Worm (Caenorhabditis elegans): ENCODE data around the gene fbxa-52.
"Not testable (repeated sequence)": the region's sequence is repeated elsewhere in the genome, so short reads cannot be mapped to it uniquely, and the experiment has no call there.

DNA sequence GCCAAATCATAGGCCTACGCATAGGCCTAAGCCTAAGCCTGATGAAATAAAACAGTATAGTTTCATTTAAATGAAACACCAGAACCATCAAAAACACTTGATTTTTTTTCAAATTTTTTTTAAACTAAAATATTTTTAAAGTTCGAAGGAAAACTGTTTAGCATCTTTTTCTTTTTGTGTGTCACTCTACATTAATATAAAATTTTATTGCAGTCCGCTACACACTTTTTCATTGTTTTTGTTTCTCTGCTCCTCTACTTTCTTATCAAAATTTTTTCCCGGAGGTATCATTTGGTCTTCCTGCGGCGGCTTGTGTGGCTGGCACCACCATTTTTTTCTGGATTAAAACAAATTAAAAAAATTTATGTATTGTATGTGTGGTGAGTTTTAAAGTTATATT, 25.4 kb downstream of the fbxa-52 start, which contains the start of gene C36C9.11:
- TF ChIP-seq rnt-1 (tag; optimal IDR thresholded peaks at IDR 0.05); tbx-2 (tag; optimal IDR thresholded peaks at IDR 0.05); unc-55 (GFP tag; optimal IDR thresholded peaks at IDR 0.05); fax-1 (tag; optimal IDR thresholded peaks at IDR 0.05); ceh-24 (tag; optimal IDR thresholded peaks at IDR 0.05); fkh-10 (GFP tag; optimal IDR thresholded peaks at IDR 0.05): not testable (repeated sequence)

Data from whole organism, late embryonic.